Worm (Caenorhabditis elegans): Measurements from ENCODE around the gene R74.7.
A peak's percentile ranks its signal among the peaks of the same experiment; 100 is the strongest.

R74.7 gene

DNA sequence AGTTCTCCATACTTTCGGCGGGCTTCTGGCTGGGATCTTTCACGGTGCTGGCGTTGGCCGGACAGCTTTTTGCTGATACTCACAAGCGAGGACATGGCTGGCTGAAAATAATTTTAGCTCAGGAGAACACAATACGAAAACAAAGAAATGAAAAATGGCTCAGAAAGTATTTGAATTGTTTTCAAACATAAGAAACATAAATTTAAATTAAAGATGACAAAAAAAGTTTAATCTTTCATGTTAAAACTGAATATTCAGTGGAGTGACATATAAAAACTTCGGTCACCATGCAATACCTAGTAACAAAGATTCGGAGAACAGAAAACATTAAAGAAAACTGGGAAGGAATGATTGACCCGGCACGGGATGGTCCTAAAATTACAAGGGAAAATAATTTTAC lies 25.7 kb upstream of the R74.7 start, which contains the start of gene C16C10.2:
Gene C16C10.2, minus strand, starts transcription at position 101 of the 400 bp plus-strand sequence.
- no peak for TF ChIP-seq repo-1 (tag; optimal IDR thresholded peaks at IDR 0.05)
- TF ChIP-seq hsf-1 (GFP tag; IDR thresholded peaks at IDR 0.05), result 0 out of 2 replicates have a peak, but pooled peaks have one; percentile 27

DNA sequence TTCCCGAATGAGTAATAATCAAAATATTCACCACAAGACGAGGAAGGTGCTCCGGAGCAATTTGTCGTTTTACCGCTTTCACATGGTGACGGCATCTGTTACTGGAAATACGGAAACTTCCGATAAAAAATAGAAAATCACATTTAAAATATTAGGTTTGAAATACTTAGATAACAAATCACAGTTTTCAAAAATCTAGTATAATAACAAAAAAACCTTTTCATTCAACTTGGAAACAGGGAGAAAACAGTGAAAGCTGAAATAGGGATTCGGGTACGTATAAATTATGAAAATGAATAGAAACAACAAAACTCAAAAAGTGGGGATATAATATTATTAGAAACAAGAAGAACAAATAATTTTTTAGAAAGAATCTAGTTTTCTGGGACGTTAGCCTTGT lies 22.9 kb upstream of the R74.7 start, which contains the start of gene C16C10.1:
Gene C16C10.1, minus strand, starts transcription at position 101 of the 400 bp plus-strand sequence.
- 0 out of 2 replicates have a peak, but pooled peaks have one; percentile 20 for TF ChIP-seq aptf-3 (GFP tag; IDR thresholded peaks at IDR 0.05)
- TF ChIP-seq ama-1 (optimal IDR thresholded peaks at IDR 0.05), result no peak
- no peak for TF ChIP-seq ama-1 (GFP tag; optimal IDR thresholded peaks at IDR 0.05)

DNA sequence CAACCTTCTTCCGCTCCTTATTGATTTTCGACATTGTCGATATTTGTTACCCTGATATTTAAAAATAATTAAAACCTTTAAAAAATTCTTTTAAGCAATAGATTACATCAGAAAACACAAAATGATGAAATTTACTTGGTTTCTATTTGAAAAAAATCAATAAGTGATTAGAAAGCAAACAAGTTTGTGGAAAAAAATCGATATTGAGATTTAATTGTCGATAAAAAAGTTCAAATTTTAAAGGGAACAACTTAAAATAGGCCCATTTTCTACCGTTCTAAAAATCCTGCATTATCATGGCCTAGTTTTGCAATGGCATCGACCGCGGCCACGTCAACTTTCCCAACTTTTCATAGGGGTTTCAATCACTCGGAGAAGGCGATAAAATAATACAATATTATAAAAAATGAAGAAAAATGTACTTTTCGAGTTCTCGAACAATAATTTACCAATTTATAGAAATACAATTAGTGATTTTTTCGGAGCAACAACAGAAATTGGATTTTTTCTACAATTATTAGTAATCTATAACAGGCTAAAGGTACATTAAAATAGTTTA lies 17.4 kb upstream of the R74.7 start, which contains the start of gene lars-1:
Gene lars-1, minus strand, starts transcription at position 51 of the 559 bp plus-strand sequence.
- TF ChIP-seq dpff-1 (tag; optimal IDR thresholded peaks at IDR 0.05), result no peak
- no peak for TF ChIP-seq Y67H2A.10 (GFP tag; conservative IDR thresholded peaks at IDR 0.05)
- TF ChIP-seq ets-4 (GFP tag; optimal IDR thresholded peaks at IDR 0.05), result no peak
- TF ChIP-seq F23B12.7 (tag; optimal IDR thresholded peaks at IDR 0.05; ENCODE audit: insufficient read depth), result no peak
- TF ChIP-seq nhr-80 (tag; optimal IDR thresholded peaks at IDR 0.05), result peak; percentile 48
- peak; percentile 87 to 92 for TF ChIP-seq let-607 (tag; optimal IDR thresholded peaks at IDR 0.05)

DNA sequence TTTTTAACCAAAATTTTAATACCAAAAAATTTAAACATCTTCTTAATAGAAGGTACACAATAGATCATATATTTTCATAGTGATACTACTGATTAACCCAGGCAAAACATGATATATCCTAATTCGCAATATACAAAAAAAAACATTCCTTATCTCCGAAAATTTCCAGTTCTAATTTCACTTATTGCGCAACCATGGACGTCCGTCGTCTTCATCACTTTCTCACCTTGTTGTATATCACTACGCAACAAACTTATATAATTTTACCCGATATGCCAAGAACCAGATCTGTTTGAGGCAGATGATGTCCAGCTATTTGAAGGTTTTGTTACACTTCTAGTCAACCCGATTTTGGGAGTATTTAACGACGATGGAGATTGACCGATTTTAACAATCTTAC lies 16.4 kb upstream of the R74.7 start, which contains the start of gene R74.2:
Gene R74.2, plus strand, starts transcription at position 316 of the 400 bp plus-strand sequence.
- no peak for TF ChIP-seq Y79H2A.3 (GFP tag; conservative IDR thresholded peaks at IDR 0.05)
- TF ChIP-seq hmg-20 (GFP tag; IDR thresholded peaks at IDR 0.05), result no peak
- no peak for TF ChIP-seq nhr-80 (tag; optimal IDR thresholded peaks at IDR 0.05)
- TF ChIP-seq F33H1.4 (GFP tag; IDR thresholded peaks at IDR 0.05), result no peak
- no peak for TF ChIP-seq mel-28 (tag; optimal IDR thresholded peaks at IDR 0.05; ENCODE audit: borderline replicate concordance)
- TF ChIP-seq F55B11.4 (tag; optimal IDR thresholded peaks at IDR 0.05; ENCODE audit: borderline replicate concordance, insufficient read depth), result no peak
- TF ChIP-seq rpc-1 (optimal IDR thresholded peaks at IDR 0.05), result no peak
- no peak for TF ChIP-seq rpc-1 (tag; optimal IDR thresholded peaks at IDR 0.05)
- TF ChIP-seq sea-2 (GFP tag; IDR thresholded peaks at IDR 0.05), result no peak
- TF ChIP-seq rcor-1 (GFP tag; IDR thresholded peaks at IDR 0.05), result no peak
- TF ChIP-seq ccch-3 (GFP tag; optimal IDR thresholded peaks at IDR 0.05), result no peak
- TF ChIP-seq unc-130 (GFP tag; optimal IDR thresholded peaks at IDR 0.05), result no peak
- no peak for TF ChIP-seq cebp-2 (GFP tag; IDR thresholded peaks at IDR 0.05)
- no peak for TF ChIP-seq zim-3 (tag; optimal IDR thresholded peaks at IDR 0.05)
- TF ChIP-seq ZK185.1 (tag; optimal IDR thresholded peaks at IDR 0.05; ENCODE audit: poor library complexity, severe bottlenecking), result no peak
- TF ChIP-seq ceh-58 (GFP tag; IDR thresholded peaks at IDR 0.05), result no peak
- TF ChIP-seq xnd-1 (tag; optimal IDR thresholded peaks at IDR 0.05), result no peak
- TF ChIP-seq F22D6.2 (tag; optimal IDR thresholded peaks at IDR 0.05), result no peak
- no peak for TF ChIP-seq mcd-1 (GFP tag; IDR thresholded peaks at IDR 0.05)

DNA sequence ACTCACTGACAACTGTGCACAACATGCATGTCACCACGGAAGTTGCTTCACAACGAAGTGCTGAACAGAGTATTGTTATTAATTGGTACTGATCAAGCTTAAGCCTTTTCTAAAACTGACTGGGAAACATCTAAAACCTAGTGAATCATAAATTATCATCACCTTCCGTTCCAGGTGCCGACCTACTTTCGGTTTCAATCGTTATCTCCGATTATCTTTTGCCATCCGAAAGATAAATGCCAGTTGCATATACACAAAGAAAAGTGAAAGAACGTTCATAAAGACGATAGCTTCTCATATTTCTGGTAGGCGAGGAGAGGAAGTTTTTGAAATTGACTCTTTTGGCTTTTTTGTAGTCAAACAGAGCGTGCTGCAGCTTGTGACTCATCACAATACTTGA lies 14.6 kb upstream of the R74.7 start:
- TF ChIP-seq Y56A3A.18 (GFP tag; IDR thresholded peaks at IDR 0.05) (no peak), lin-26 (GFP tag; IDR thresholded peaks at IDR 0.05) (no peak), lsy-27 (tag; optimal IDR thresholded peaks at IDR 0.05; ENCODE audit: borderline replicate concordance, insufficient read depth) (no peak), F10E7.11 (tag; optimal IDR thresholded peaks at IDR 0.05) (no peak), ceh-58 (GFP tag; IDR thresholded peaks at IDR 0.05) (no peak), B0035.1 (tag; optimal IDR thresholded peaks at IDR 0.05) (no peak), tbp1 (GFP tag; optimal IDR thresholded peaks at IDR 0.05) (no peak), ekl-4 (GFP tag; IDR thresholded peaks at IDR 0.05) (no peak), dpff-1 (tag; optimal IDR thresholded peaks at IDR 0.05) (no peak), rcor-1 (GFP tag; IDR thresholded peaks at IDR 0.05) (no peak), hlh-12 (tag; optimal IDR thresholded peaks at IDR 0.05) (no peak), F57C9.4 (tag; optimal IDR thresholded peaks at IDR 0.05) (no peak), atf-7 (tag; optimal IDR thresholded peaks at IDR 0.05) (no peak), ceh-40 (GFP tag; IDR thresholded peaks at IDR 0.05) (no peak)

Measured in whole organism, young adult.